Worm (Caenorhabditis elegans) whole organism, early embryonic: Measurements from ENCODE around the gene mapk-15.

Experiments
- B0310.2 ChIP-seq: sonication (generic microtip); optimal IDR thresholded peaks from 2 replicates; lab custom pipeline; 2016; ENCODE audit warnings: mild to moderate bottlenecking, missing genetic modification characterization, missing compliant biosample characterization
- ceh-13 ChIP-seq: fragments of 200-800 bp; sonication (Bioruptor generic); optimal IDR thresholded peaks from 2 replicates; lab custom pipeline; 2018; ENCODE audit warnings: mild to moderate bottlenecking, missing genetic modification characterization, missing compliant biosample characterization
- sea-1 ChIP-seq: fragments of 200-800 bp; sonication (Bioruptor generic); conservative IDR thresholded peaks from 2 replicates; pipeline ENCODE4 v1.3.6; 2022; ENCODE audit warnings: missing genetic modification characterization, missing compliant biosample characterization

ce11 chrIII:6095654-6096053 lies 28.0 kb downstream of the mapk-15 start:
- no peak for TF ChIP-seq sea-1 (GFP tag; lab: Robert Waterston, UW)
- no peak for TF ChIP-seq ceh-13
- no peak for TF ChIP-seq B0310.2 (tag; lab: Kevin White, UChicago)
